Fruit fly (Drosophila melanogaster) whole organism, prepupa: Measurements from ENCODE around the gene Ugt37D1.

Experiments used
- Blimp-1 ChIP-seq: fragments of 200-800 bp; sonication (Bioruptor generic); optimal IDR thresholded peaks from 3 replicates; lab custom pipeline; 2017; ENCODE audit warnings: missing biosample characterization, missing genetic modification characterization, mild to moderate bottlenecking, moderate library complexity, missing genetic modification reagents
- CG11294 ChIP-seq: fragments of 200-800 bp; sonication (Bioruptor generic); IDR thresholded peaks from 2 replicates; pipeline ENCODE4 v1.3.6; 2022; ENCODE audit warnings: missing biosample characterization, missing genetic modification characterization
- CG11902 ChIP-seq: fragments of 200-800 bp; sonication (Bioruptor generic); optimal IDR thresholded peaks from 3 replicates; lab custom pipeline; 2016; ENCODE audit warnings: missing biosample characterization, missing genetic modification characterization
- CG15336 ChIP-seq: fragments of 200-800 bp; sonication (Bioruptor generic); IDR thresholded peaks from 2 replicates; pipeline ENCODE4 v1.3.6; 2022; ENCODE audit warnings: missing biosample characterization, missing genetic modification characterization
- CG1621 ChIP-seq: fragments of 200-800 bp; sonication (Bioruptor generic); optimal IDR thresholded peaks from 3 replicates; lab custom pipeline; 2018; ENCODE audit warnings: missing biosample characterization, mild to moderate bottlenecking, missing genetic modification characterization
- CG16779 ChIP-seq: fragments of 200-800 bp; sonication (Bioruptor generic); optimal IDR thresholded peaks from 3 replicates; lab custom pipeline; 2017; ENCODE audit warnings: missing biosample characterization, mild to moderate bottlenecking, missing genetic modification characterization
- CG31627 ChIP-seq: fragments of 200-800 bp; sonication (Bioruptor generic); optimal IDR thresholded peaks from 3 replicates; lab custom pipeline; 2016; ENCODE audit warnings: missing biosample characterization, missing genetic modification characterization
- CG34406 ChIP-seq: fragments of 200-800 bp; sonication (Bioruptor generic); optimal IDR thresholded peaks from 3 replicates; lab custom pipeline; 2016; ENCODE audit warnings: missing biosample characterization, missing genetic modification characterization
- CG4318 ChIP-seq: fragments of 200-800 bp; sonication (Bioruptor generic); optimal IDR thresholded peaks from 3 replicates; lab custom pipeline; 2017; ENCODE audit warnings: missing biosample characterization, mild to moderate bottlenecking, missing genetic modification characterization
- CG6163 ChIP-seq: fragments of 200-800 bp; sonication (Bioruptor generic); IDR thresholded peaks from 3 replicates; pipeline ENCODE4 v1.3.6; 2022; ENCODE audit warnings: missing biosample characterization, missing genetic modification characterization
- CG6276 ChIP-seq: fragments of 200-800 bp; sonication (Bioruptor generic); optimal IDR thresholded peaks from 2 replicates; lab custom pipeline; 2017; ENCODE audit warnings: missing biosample characterization, mild to moderate bottlenecking, missing genetic modification characterization
- CG6854 ChIP-seq: fragments of 200-800 bp; sonication (Bioruptor generic); optimal IDR thresholded peaks from 2 replicates; lab custom pipeline; 2017; ENCODE audit warnings: missing biosample characterization, mild to moderate bottlenecking, missing genetic modification characterization
- CG7368 ChIP-seq: fragments of 200-800 bp; sonication (Bioruptor generic); optimal IDR thresholded peaks from 3 replicates; lab custom pipeline; 2016; ENCODE audit warnings: missing biosample characterization, missing genetic modification characterization
- CG8119 ChIP-seq: fragments of 200-800 bp; sonication (Bioruptor generic); IDR thresholded peaks from 3 replicates; pipeline ENCODE4 v1.3.6; 2022; ENCODE audit warnings: missing biosample characterization, missing genetic modification characterization
- CG8319 ChIP-seq: fragments of 200-800 bp; sonication (Bioruptor generic); optimal IDR thresholded peaks from 3 replicates; lab custom pipeline; 2016; ENCODE audit warnings: missing biosample characterization, missing genetic modification characterization
- CG8632 ChIP-seq: fragments of 200-800 bp; sonication (Bioruptor generic); optimal IDR thresholded peaks from 3 replicates; lab custom pipeline; 2016; ENCODE audit warnings: missing biosample characterization, missing genetic modification characterization
- CG9139 ChIP-seq: fragments of 200-800 bp; sonication (Bioruptor generic); optimal IDR thresholded peaks from 3 replicates; lab custom pipeline; 2017; ENCODE audit warnings: missing biosample characterization, mild to moderate bottlenecking, missing genetic modification characterization
- Eip75B ChIP-seq: fragments of 200-800 bp; sonication (Bioruptor generic); optimal IDR thresholded peaks from 3 replicates; lab custom pipeline; 2016; ENCODE audit warnings: missing biosample characterization, missing genetic modification characterization
- Eip78C ChIP-seq: fragments of 200-800 bp; sonication (Bioruptor generic); peaks from one replicate; lab custom pipeline; 2016; ENCODE audit warnings: missing biosample characterization, missing genetic modification characterization
- Eip93F ChIP-seq: fragments of 200-800 bp; sonication (Bioruptor generic); optimal IDR thresholded peaks from 2 replicates; lab custom pipeline; 2016; ENCODE audit warnings: missing biosample characterization, mild to moderate bottlenecking, missing genetic modification characterization
- Ets21C ChIP-seq: fragments of 200-800 bp; sonication (Bioruptor generic); optimal IDR thresholded peaks from 3 replicates; lab custom pipeline; 2016; ENCODE audit warnings: missing biosample characterization, missing genetic modification characterization
- Gug ChIP-seq: fragments of 200-800 bp; sonication (Bioruptor generic); IDR thresholded peaks from 2 replicates; pipeline ENCODE4 v1.3.6; 2022; ENCODE audit warnings: missing biosample characterization, missing genetic modification characterization
- Hr4 ChIP-seq: fragments of 200-800 bp; sonication (Bioruptor generic); optimal IDR thresholded peaks from 3 replicates; lab custom pipeline; 2016; ENCODE audit warnings: missing biosample characterization, missing genetic modification characterization
- Lpt ChIP-seq: fragments of 200-800 bp; sonication (Bioruptor generic); optimal IDR thresholded peaks from 3 replicates; lab custom pipeline; 2016; ENCODE audit warnings: missing biosample characterization, missing genetic modification characterization
- Met ChIP-seq: fragments of 200-800 bp; sonication (Bioruptor generic); optimal IDR thresholded peaks from 3 replicates; lab custom pipeline; 2016; ENCODE audit warnings: missing biosample characterization, missing genetic modification characterization
- OdsH ChIP-seq: fragments of 200-800 bp; sonication (Bioruptor generic); optimal IDR thresholded peaks from 3 replicates; lab custom pipeline; 2016; ENCODE audit warnings: missing biosample characterization, missing genetic modification characterization
- Smox ChIP-seq: fragments of 200-800 bp; sonication (Bioruptor generic); optimal IDR thresholded peaks from 3 replicates; lab custom pipeline; 2016; ENCODE audit warnings: missing biosample characterization, missing genetic modification characterization
- Sox102F ChIP-seq: fragments of 200-800 bp; sonication (Bioruptor generic); optimal IDR thresholded peaks from 2 replicates; lab custom pipeline; 2016; ENCODE audit warnings: missing biosample characterization, mild to moderate bottlenecking, missing genetic modification characterization
- Sox14 ChIP-seq: fragments of 200-800 bp; sonication (Bioruptor generic); optimal IDR thresholded peaks from 3 replicates; lab custom pipeline; 2016; ENCODE audit warnings: missing biosample characterization, missing genetic modification characterization
- achi ChIP-seq: fragments of 200-800 bp; sonication (Bioruptor generic); optimal IDR thresholded peaks from 3 replicates; lab custom pipeline; 2016; ENCODE audit warnings: missing biosample characterization, missing genetic modification characterization
- acj6 ChIP-seq: fragments of 200-800 bp; sonication (Bioruptor generic); optimal IDR thresholded peaks from 3 replicates; lab custom pipeline; 2016; ENCODE audit warnings: missing biosample characterization, missing genetic modification characterization
- cyc ChIP-seq: fragments of 200-800 bp; sonication (Bioruptor generic); optimal IDR thresholded peaks from 3 replicates; lab custom pipeline; 2016; ENCODE audit warnings: missing biosample characterization, missing genetic modification characterization
- dac ChIP-seq: fragments of 200-800 bp; sonication (Bioruptor generic); optimal IDR thresholded peaks from 2 replicates; lab custom pipeline; 2017; ENCODE audit warnings: missing biosample characterization, mild to moderate bottlenecking, missing genetic modification characterization
- esn ChIP-seq: fragments of 200-800 bp; sonication (Bioruptor generic); optimal IDR thresholded peaks from 2 replicates; lab custom pipeline; 2016; ENCODE audit warnings: missing biosample characterization, mild to moderate bottlenecking, missing genetic modification characterization, moderate library complexity
- fd59A ChIP-seq: fragments of 200-800 bp; sonication (Bioruptor generic); optimal IDR thresholded peaks from 2 replicates; lab custom pipeline; 2017; ENCODE audit warnings: missing biosample characterization, mild to moderate bottlenecking, missing genetic modification characterization, missing genetic modification reagents
- fkh ChIP-seq: fragments of 200-800 bp; sonication (Bioruptor generic); optimal IDR thresholded peaks from 3 replicates; lab custom pipeline; 2017; ENCODE audit warnings: missing biosample characterization, mild to moderate bottlenecking, missing genetic modification characterization, moderate library complexity
- lz ChIP-seq: fragments of 200-800 bp; sonication (Bioruptor generic); optimal IDR thresholded peaks from 3 replicates; lab custom pipeline; 2016; ENCODE audit warnings: missing biosample characterization, missing genetic modification characterization
- salr ChIP-seq, 2 experiments: fragments of 200-800 bp; sonication (Bioruptor generic); optimal IDR thresholded peaks; 3 replicates each; lab custom pipeline; 2016 to 2018; ENCODE audit warnings: missing biosample characterization in 2 of 2, missing genetic modification characterization in 2 of 2, mild to moderate bottlenecking in 1 of 2
- spab ChIP-seq: fragments of 200-800 bp; sonication (Bioruptor generic); optimal IDR thresholded peaks from 2 replicates; lab custom pipeline; 2017; ENCODE audit warnings: missing biosample characterization, mild to moderate bottlenecking, missing genetic modification characterization, missing genetic modification reagents
- ss ChIP-seq, 2 experiments: fragments of 200-800 bp; sonication (Bioruptor generic); optimal IDR thresholded peaks; 2 replicates in 1 of 2; 3 replicates in 1 of 2; lab custom pipeline; 2017 to 2018; ENCODE audit warnings: mild to moderate bottlenecking in 2 of 2, missing biosample characterization in 2 of 2, missing genetic modification characterization in 2 of 2, moderate library complexity in 1 of 2
- vri ChIP-seq: fragments of 200-800 bp; sonication (Bioruptor generic); optimal IDR thresholded peaks from 3 replicates; lab custom pipeline; 2016; ENCODE audit warnings: missing biosample characterization, mild to moderate bottlenecking, missing genetic modification characterization

The Ugt37D1 gene

dm6 chr2L:16818335-16818973 is 19.6 kb downstream of the Ugt37D1 start (continued):
- TF ChIP-seq Ets21C (GFP tag; lab: Kevin White, UChicago) (peak; percentile 10), cyc (peak; percentile 51), Hr4 (peak; percentile 80), Sox14 (GFP tag; lab: Kevin White, UChicago) (peak; percentile 76), Sox102F (GFP tag; lab: Kevin White, UChicago) (peak; percentile 62), Eip78C (peak; percentile 95), CG6163 (GFP tag; lab: Robert Waterston, UW) (peak; percentile 79), Smox (GFP tag; lab: Kevin White, UChicago) (peak; percentile 62), acj6 (GFP tag; lab: Kevin White, UChicago) (peak; percentile 77), OdsH (GFP tag; lab: Kevin White, UChicago) (peak; percentile 75), ss (GFP tag; optimal IDR thresholded peaks at IDR 0.05; lab: Kevin White, UChicago) (peak; percentile 14 to 47), Eip75B (GFP tag; lab: Kevin White, UChicago) (peak; percentile 69), vri (GFP tag; lab: Kevin White, UChicago) (peak; percentile 71), salr (GFP tag; optimal IDR thresholded peaks at IDR 0.05; lab: Kevin White, UChicago) (peak; percentile 30 to 75), fd59A (peak; percentile 61), fkh (GFP tag; lab: Kevin White, UChicago) (no peak), CG1621 (tag; lab: Kevin White, UChicago) (peak; percentile 59), dac (GFP tag; lab: Kevin White, UChicago) (no peak), CG8632 (GFP tag; lab: Kevin White, UChicago) (peak; percentile 72), CG6276 (peak; percentile 72), Lpt (GFP tag; lab: Kevin White, UChicago) (peak; percentile 66), lz (GFP tag; lab: Kevin White, UChicago) (peak; percentile 57), CG16779 (tag; lab: Kevin White, UChicago) (no peak), Blimp-1 (GFP tag; lab: Kevin White, UChicago) (no peak), CG15336 (GFP tag; lab: Robert Waterston, UW) (peak; percentile 84), spab (GFP tag; lab: Kevin White, UChicago) (peak; percentile 73), Gug (GFP tag; lab: Robert Waterston, UW) (peak; percentile 52; the same call in 1 of the 2 replicates), CG6854 (GFP tag; lab: Kevin White, UChicago) (no peak), achi (GFP tag; lab: Kevin White, UChicago) (peak; percentile 73), esn (GFP tag; lab: Kevin White, UChicago) (peak; percentile 75), CG8119 (GFP tag; lab: Robert Waterston, UW) (peak; percentile 79; the same call in 2 of the 3 replicates), Met (GFP tag; lab: Kevin White, UChicago) (peak; percentile 59), CG4318 (GFP tag; lab: Kevin White, UChicago) (peak; percentile 37), CG34406 (peak; percentile 56), Eip93F (GFP tag; lab: Kevin White, UChicago) (no peak), CG8319 (GFP tag; lab: Kevin White, UChicago) (peak; percentile 58), CG11294 (GFP tag; lab: Robert Waterston, UW) (peak; percentile 56; the same call in 1 of the 2 replicates), CG7368 (GFP tag; lab: Kevin White, UChicago) (peak; percentile 61), CG9139 (GFP tag; lab: Kevin White, UChicago) (peak; percentile 5), CG31627 (GFP tag; lab: Kevin White, UChicago) (peak; percentile 49), CG11902 (GFP tag; lab: Kevin White, UChicago) (peak; percentile 10)
- TF ChIP-seq, all 60 proteins: peak for 50
